Fruit fly (Drosophila melanogaster) whole organism, embryonic: ENCODE measurements around the gene CG31131.

Experiments
- ATbp ChIP-seq: fragments of 200-800 bp; sonication (Bioruptor generic); optimal IDR thresholded peaks from 2 replicates; lab custom pipeline; 2017; ENCODE audit warnings: missing biosample characterization, mild to moderate bottlenecking, missing genetic modification characterization, missing genetic modification reagents
- Awh ChIP-seq: fragments of 200-800 bp; sonication (Bioruptor generic); IDR thresholded peaks from 2 replicates; pipeline ENCODE4, ENCODE4 v1.3.6; 2022; ENCODE audit warnings: missing biosample characterization, missing genetic modification characterization
- CG10321 ChIP-seq: fragments of 200-800 bp; sonication (Bioruptor generic); IDR thresholded peaks from 2 replicates; pipeline ENCODE4 v1.3.6; 2022; ENCODE audit warnings: missing biosample characterization, missing genetic modification characterization
- CG11504 ChIP-seq: fragments of 200-800 bp; sonication (Bioruptor generic); optimal IDR thresholded peaks from 3 replicates; lab custom pipeline; 2019; ENCODE audit warnings: missing biosample characterization, mild to moderate bottlenecking, missing genetic modification characterization, moderate library complexity
- CG11723 ChIP-seq: fragments of 200-800 bp; sonication (Bioruptor generic); optimal IDR thresholded peaks from 2 replicates; lab custom pipeline; 2017; ENCODE audit warnings: missing biosample characterization, mild to moderate bottlenecking, missing genetic modification characterization
- CG1233 ChIP-seq: fragments of 200-800 bp; sonication (Bioruptor generic); optimal IDR thresholded peaks from 4 replicates; lab custom pipeline; 2018; ENCODE audit warnings: missing biosample characterization, mild to moderate bottlenecking, missing genetic modification characterization
- CG14014 ChIP-seq: fragments of 200-800 bp; sonication (Bioruptor generic); IDR thresholded peaks from 2 replicates; pipeline ENCODE4 v1.3.6; 2022; ENCODE audit warnings: missing biosample characterization, missing genetic modification characterization
- CG14710 ChIP-seq: fragments of 200-800 bp; sonication (Bioruptor generic); optimal IDR thresholded peaks from 3 replicates; lab custom pipeline; 2019; ENCODE audit warnings: missing biosample characterization, mild to moderate bottlenecking, missing genetic modification characterization, moderate library complexity
- CG17186 ChIP-seq: fragments of 200-800 bp; sonication (Bioruptor generic); optimal IDR thresholded peaks from 3 replicates; lab custom pipeline; 2017; ENCODE audit warnings: missing biosample characterization, missing genetic modification reagents, missing genetic modification characterization
- CG2199 ChIP-seq: fragments of 200-800 bp; sonication (Bioruptor generic); IDR thresholded peaks from 3 replicates; pipeline ENCODE4 v1.3.6; 2022; ENCODE audit warnings: missing biosample characterization, missing genetic modification characterization
- CG30431 ChIP-seq: fragments of 200-800 bp; sonication (Bioruptor generic); optimal IDR thresholded peaks from 2 replicates; lab custom pipeline; 2017; ENCODE audit warnings: missing biosample characterization, missing genetic modification characterization
- CG31441 ChIP-seq: fragments of 200-800 bp; sonication (Bioruptor generic); IDR thresholded peaks from 2 replicates; pipeline ENCODE4 v1.3.6; 2022; ENCODE audit warnings: missing biosample characterization, missing genetic modification characterization
- CG3163 ChIP-seq: fragments of 200-800 bp; sonication (Bioruptor generic); optimal IDR thresholded peaks from 3 replicates; lab custom pipeline; 2016; ENCODE audit warnings: missing biosample characterization, missing genetic modification characterization
- CG32767 ChIP-seq: fragments of 200-800 bp; sonication (Bioruptor generic); IDR thresholded peaks from 2 replicates; pipeline ENCODE4 v1.3.6; 2022; ENCODE audit warnings: missing biosample characterization, missing genetic modification characterization
- CG4328 ChIP-seq: fragments of 200-800 bp; sonication (Bioruptor generic); optimal IDR thresholded peaks from 3 replicates; lab custom pipeline; 2017; ENCODE audit warnings: missing biosample characterization, missing genetic modification reagents, missing genetic modification characterization
- CG4360 ChIP-seq: fragments of 200-800 bp; sonication (Bioruptor generic); IDR thresholded peaks from 2 replicates; pipeline ENCODE4 v1.3.6; 2022; ENCODE audit warnings: missing biosample characterization, missing genetic modification characterization
- CG4707 ChIP-seq: fragments of 200-800 bp; sonication (Bioruptor generic); optimal IDR thresholded peaks from 2 replicates; lab custom pipeline; 2018; ENCODE audit warnings: missing biosample characterization, mild to moderate bottlenecking, missing genetic modification characterization, moderate library complexity
- CG7556 ChIP-seq: fragments of 200-800 bp; sonication (Bioruptor generic); optimal IDR thresholded peaks from 2 replicates; lab custom pipeline; 2017; ENCODE audit warnings: missing biosample characterization, mild to moderate bottlenecking, missing genetic modification characterization
- Chrac-16 ChIP-seq: fragments of 200-800 bp; sonication (Bioruptor generic); optimal IDR thresholded peaks from 3 replicates; lab custom pipeline; 2016; ENCODE audit warnings: missing biosample characterization, missing genetic modification characterization
- CoRest ChIP-seq: fragments of 200-800 bp; sonication (Bioruptor generic); optimal IDR thresholded peaks from 3 replicates; lab custom pipeline; 2018; ENCODE audit warnings: missing biosample characterization, mild to moderate bottlenecking, missing genetic modification characterization, moderate library complexity
- HLH3B ChIP-seq: fragments of 200-800 bp; sonication (Bioruptor generic); IDR thresholded peaks from 2 replicates; pipeline ENCODE4 v1.3.6; 2022; ENCODE audit warnings: missing biosample characterization, missing genetic modification characterization
- HLH54F ChIP-seq: fragments of 200-800 bp; sonication (Bioruptor generic); optimal IDR thresholded peaks from 3 replicates; lab custom pipeline; 2016; ENCODE audit warnings: missing biosample characterization, missing genetic modification characterization
- Jarid2 ChIP-seq: fragments of 200-800 bp; sonication (Bioruptor generic); optimal IDR thresholded peaks from 3 replicates; lab custom pipeline; 2017; ENCODE audit warnings: mild to moderate bottlenecking, missing biosample characterization, missing genetic modification reagents, missing genetic modification characterization
- Med ChIP-seq: fragments of 200-800 bp; sonication (Bioruptor generic); peaks from one replicate; lab custom pipeline; 2016; ENCODE audit warnings: missing biosample characterization, missing genetic modification characterization, mild to moderate bottlenecking, inconsistent platforms, moderate library complexity
- Mes4 ChIP-seq: fragments of 200-800 bp; sonication (Bioruptor generic); optimal IDR thresholded peaks from 2 replicates; lab custom pipeline; 2016; ENCODE audit warnings: missing biosample characterization, missing genetic modification characterization
- Mrtf ChIP-seq: fragments of 200-800 bp; sonication (Bioruptor generic); IDR thresholded peaks from 3 replicates; pipeline ENCODE4 v1.3.6; 2022; ENCODE audit warnings: missing biosample characterization, missing genetic modification characterization
- Neu2 ChIP-seq: fragments of 200-800 bp; sonication (Bioruptor generic); optimal IDR thresholded peaks from 3 replicates; lab custom pipeline; 2016; ENCODE audit warnings: missing biosample characterization, missing genetic modification characterization, borderline replicate concordance
- Nf-YC ChIP-seq: fragments of 200-800 bp; optimal IDR thresholded peaks from 3 replicates; lab custom pipeline; 2019; ENCODE audit warnings: missing biosample characterization, mild to moderate bottlenecking, missing genetic modification characterization, moderate library complexity
- NfI ChIP-seq: fragments of 200-800 bp; sonication (Bioruptor generic); optimal IDR thresholded peaks from 3 replicates; lab custom pipeline; 2018; ENCODE audit warnings: missing biosample characterization, mild to moderate bottlenecking, missing genetic modification characterization, moderate library complexity
- Pdp1 ChIP-seq, 2 experiments: fragments of 200-800 bp; sonication (Bioruptor generic); optimal IDR thresholded peaks; 3 replicates each; lab custom pipeline; 2016; ENCODE audit warnings: missing biosample characterization in 2 of 2, missing genetic modification characterization in 2 of 2, mild to moderate bottlenecking in 1 of 2, moderate library complexity in 1 of 2
- Rfx ChIP-seq: fragments of 200-800 bp; sonication (Bioruptor generic); IDR thresholded peaks from 2 replicates; pipeline ENCODE4 v1.3.6; 2022; ENCODE audit warnings: missing biosample characterization, missing genetic modification characterization
- Sox100B ChIP-seq: fragments of 200-800 bp; sonication (Bioruptor generic); optimal IDR thresholded peaks from 3 replicates; lab custom pipeline; 2018; ENCODE audit warnings: missing biosample characterization, mild to moderate bottlenecking, missing genetic modification characterization
- YL-1 ChIP-seq: fragments of 200-800 bp; sonication (Bioruptor generic); optimal IDR thresholded peaks from 3 replicates; lab custom pipeline; 2017; ENCODE audit warnings: missing biosample characterization, mild to moderate bottlenecking, missing genetic modification characterization
- ara ChIP-seq: fragments of 200-800 bp; sonication (Bioruptor generic); IDR thresholded peaks from 2 replicates; pipeline ENCODE4 v1.3.6; 2022; ENCODE audit warnings: missing biosample characterization, missing genetic modification characterization
- caup ChIP-seq: fragments of 200-800 bp; sonication (Bioruptor generic); optimal IDR thresholded peaks from 3 replicates; lab custom pipeline; 2017; ENCODE audit warnings: missing biosample characterization, mild to moderate bottlenecking, missing genetic modification characterization, moderate library complexity; ENCODE audit not compliant: severe bottlenecking
- dan ChIP-seq: fragments of 200-800 bp; sonication (Bioruptor generic); IDR thresholded peaks from 2 replicates; pipeline ENCODE4 v1.3.6; 2022; ENCODE audit warnings: missing biosample characterization, missing genetic modification characterization
- ems ChIP-seq: fragments of 200-800 bp; sonication (Bioruptor generic); optimal IDR thresholded peaks from 3 replicates; lab custom pipeline; 2016; ENCODE audit warnings: missing biosample characterization, missing genetic modification characterization
- fd3F ChIP-seq: fragments of 200-800 bp; sonication (Bioruptor generic); optimal IDR thresholded peaks from 2 replicates; lab custom pipeline; 2018; ENCODE audit warnings: missing biosample characterization, mild to moderate bottlenecking, missing genetic modification characterization, moderate library complexity
- kni ChIP-seq: fragments of 200-800 bp; sonication (Bioruptor generic); optimal IDR thresholded peaks from 3 replicates; lab custom pipeline; 2017; ENCODE audit warnings: mild to moderate bottlenecking, missing biosample characterization, missing genetic modification reagents, missing genetic modification characterization
- mld ChIP-seq: fragments of 200-800 bp; sonication (Bioruptor generic); IDR thresholded peaks from 3 replicates; pipeline ENCODE4 v1.3.6; 2022; ENCODE audit warnings: missing biosample characterization, missing genetic modification characterization; ENCODE audit not compliant: partially characterized antibody
- pnt ChIP-seq: fragments of 200-800 bp; sonication (Bioruptor generic); optimal IDR thresholded peaks from 3 replicates; lab custom pipeline; 2016; ENCODE audit warnings: missing biosample characterization, missing genetic modification characterization
- pros ChIP-seq: fragments of 200-800 bp; sonication (Bioruptor generic); optimal IDR thresholded peaks from 3 replicates; lab custom pipeline; 2019; ENCODE audit warnings: missing biosample characterization, mild to moderate bottlenecking, missing genetic modification characterization, moderate library complexity
- rib ChIP-seq: fragments of 200-800 bp; sonication (Bioruptor generic); IDR thresholded peaks from 2 replicates; pipeline ENCODE4 v1.3.6; 2022; ENCODE audit warnings: missing biosample characterization, missing genetic modification characterization
- sens ChIP-seq: fragments of 200-800 bp; sonication (Bioruptor generic); peaks from one replicate; lab custom pipeline; 2016; ENCODE audit warnings: missing biosample characterization, missing genetic modification characterization
- sug ChIP-seq: fragments of 200-800 bp; optimal IDR thresholded peaks from 2 replicates; lab custom pipeline; 2019; ENCODE audit warnings: missing biosample characterization, mild to moderate bottlenecking, missing genetic modification characterization, moderate library complexity
- tll ChIP-seq, 2 experiments: fragments of 200-800 bp in 1 of 2; fragments of >200 bp in 1 of 2; sonication (Bioruptor generic) in 1 of 2; optimal IDR thresholded peaks; 2 replicates each; lab custom pipeline; 2017 to 2019; ENCODE audit warnings: missing biosample characterization in 2 of 2, missing genetic modification characterization in 2 of 2, mild to moderate bottlenecking in 1 of 2, moderate library complexity in 1 of 2
- tna ChIP-seq: fragments of 200-800 bp; sonication (Bioruptor generic); IDR thresholded peaks from 2 replicates; pipeline ENCODE4 v1.3.6; 2022; ENCODE audit warnings: missing biosample characterization, missing genetic modification characterization; ENCODE audit not compliant: partially characterized antibody
- vvl ChIP-seq: fragments of 200-800 bp; sonication (Bioruptor generic); IDR thresholded peaks from 2 replicates; pipeline ENCODE4 v1.3.6; 2022; ENCODE audit warnings: missing biosample characterization, missing genetic modification characterization
- yki ChIP-seq: fragments of >200 bp; optimal IDR thresholded peaks from 3 replicates; lab custom pipeline; 2018

The CG31131 gene

DNA sequence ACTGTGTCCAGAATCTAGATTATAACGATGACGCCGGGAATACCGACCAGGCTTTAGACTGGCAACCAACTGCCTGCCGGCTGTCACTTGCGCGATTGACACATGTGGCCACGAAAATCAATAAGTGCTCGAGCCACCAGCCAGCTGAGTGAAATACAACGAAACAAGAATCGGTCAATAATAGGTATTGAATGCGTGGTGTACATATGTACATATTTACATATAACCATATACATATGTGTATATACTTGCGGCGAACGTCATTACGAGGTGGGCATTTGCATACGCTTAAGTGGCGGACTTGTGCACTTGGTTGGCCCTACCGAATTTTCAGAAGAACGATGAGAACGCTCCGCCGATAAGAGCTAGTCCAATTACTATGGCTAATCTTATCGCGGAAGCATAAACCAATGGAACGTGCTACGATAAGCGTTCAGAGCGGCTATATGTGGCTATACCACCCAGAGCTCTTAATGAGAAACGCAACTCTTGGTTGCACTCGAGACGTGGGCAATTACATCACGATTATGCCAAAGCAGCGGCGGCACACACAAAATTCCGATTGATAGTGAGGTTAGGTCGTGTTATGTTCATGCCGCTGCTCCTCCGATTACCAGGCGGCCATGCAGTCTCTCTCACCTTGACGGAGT, 16.3 kb downstream of the CG31131 start (continued):
- no peak for TF ChIP-seq fd3F (GFP tag; lab: Kevin White, UChicago)
- peak; percentile 47 for TF ChIP-seq sens
- 0 out of 2 replicates have a peak, but pooled peaks have one; percentile 12 for TF ChIP-seq CG31441
- no peak for TF ChIP-seq NfI (GFP tag; lab: Kevin White, UChicago)
- 0 out of 2 replicates have a peak, but pooled peaks have one; percentile 38 for TF ChIP-seq ara
- no peak for TF ChIP-seq tna
- 0 out of 2 replicates have a peak, but pooled peaks have one; percentile 42 for TF ChIP-seq Awh (GFP tag; lab: Robert Waterston, UW)
- TF ChIP-seq CG32767 = no peak
- no peak for TF ChIP-seq CG2199
- TF ChIP-seq CG17186 (GFP tag; lab: Kevin White, UChicago) = no peak
- no peak for TF ChIP-seq CG11723 (GFP tag; lab: Kevin White, UChicago)
- peak; percentile 24 for TF ChIP-seq YL-1 (GFP tag; lab: Kevin White, UChicago)
- peak; percentile 13 for TF ChIP-seq pros (GFP tag; lab: Kevin White, UChicago)
- TF ChIP-seq Nf-YC (tag; lab: Kevin White, UChicago) = no peak
- peak; percentile 91 for TF ChIP-seq sug
- TF ChIP-seq CG11504 (tag; lab: Kevin White, UChicago) = no peak
- TF ChIP-seq CG4328 = peak; percentile 45
- TF ChIP-seq mld = no peak
- no peak for TF ChIP-seq yki (lab: Kevin White, UChicago)
- TF ChIP-seq CG4707 (GFP tag; lab: Kevin White, UChicago) = no peak
- peak; percentile 30 for TF ChIP-seq CG14710
- TF ChIP-seq CG30431 = no peak
- TF ChIP-seq CG1233 (GFP tag; lab: Kevin White, UChicago) = peak; percentile 7
- TF ChIP-seq CG7556 (GFP tag; lab: Kevin White, UChicago) = no peak
- no peak for TF ChIP-seq HLH54F
- no peak; the same call in 1 of the 2 replicates for TF ChIP-seq CG14014
- TF ChIP-seq CG10321 (GFP tag; lab: Robert Waterston, UW) = no peak
- no peak for TF ChIP-seq Chrac-16
- TF ChIP-seq ATbp (GFP tag; lab: Kevin White, UChicago) = peak; percentile 71
- 0 out of 2 replicates have a peak, but pooled peaks have one; percentile 32 for TF ChIP-seq Rfx
- TF ChIP-seq Jarid2 (GFP tag; lab: Kevin White, UChicago) = no peak
- no peak for TF ChIP-seq CG3163
- TF ChIP-seq pnt (GFP tag; lab: Kevin White, UChicago) = no peak
- TF ChIP-seq vvl (GFP tag; lab: Robert Waterston, UW) = no peak
- peak in 1 of 2 experiments; percentile 48 for TF ChIP-seq tll (GFP tag; optimal IDR thresholded peaks at IDR 0.05; lab: Kevin White, UChicago)
- TF ChIP-seq Neu2 (GFP tag; lab: Kevin White, UChicago) = no peak
- TF ChIP-seq CG4360 = peak; percentile 31; the same call in 1 of the 2 replicates
- peak in 1 of 2 experiments; percentile 98 for TF ChIP-seq Pdp1 (GFP tag; optimal IDR thresholded peaks at IDR 0.05; lab: Kevin White, UChicago)
- TF ChIP-seq dan (GFP tag; lab: Robert Waterston, UW) = no peak
- no peak for TF ChIP-seq Mes4 (GFP tag; lab: Kevin White, UChicago)
- TF ChIP-seq HLH3B (GFP tag; lab: Robert Waterston, UW) = 0 out of 2 replicates have a peak, but pooled peaks have one; percentile 11
- TF ChIP-seq CoRest (tag; lab: Kevin White, UChicago) = peak; percentile 1
- peak; percentile 81 for TF ChIP-seq kni
- TF ChIP-seq Med (GFP tag; lab: Kevin White, UChicago) = peak; percentile 36
- no peak for TF ChIP-seq Sox100B (GFP tag; lab: Kevin White, UChicago)
- no peak for TF ChIP-seq rib
- TF ChIP-seq ems = no peak
- no peak for TF ChIP-seq Mrtf (GFP tag; lab: Robert Waterston, UW)
- TF ChIP-seq caup (GFP tag; lab: Kevin White, UChicago) = peak; percentile 7
